Fruit fly (Drosophila melanogaster) whole organism, embryonic: Measurements from ENCODE around the gene cno.

ENCODE experiments used
- BEAF-32 ChIP-seq: fragments of 200-800 bp; sonication (Bioruptor generic); optimal IDR thresholded peaks from 3 replicates; lab custom pipeline; 2017; ENCODE audit warnings: missing biosample characterization, missing genetic modification characterization, mild to moderate bottlenecking, moderate library complexity, missing genetic modification reagents
- CG10431 ChIP-seq: fragments of 200-800 bp; sonication (Bioruptor generic); optimal IDR thresholded peaks from 3 replicates; lab custom pipeline; 2018; ENCODE audit warnings: missing biosample characterization, mild to moderate bottlenecking, missing genetic modification characterization
- CG10462 ChIP-seq: fragments of 200-800 bp; sonication (Bioruptor generic); optimal IDR thresholded peaks from 2 replicates; lab custom pipeline; 2016; ENCODE audit warnings: missing biosample characterization, missing genetic modification characterization
- CG12744 ChIP-seq: fragments of 200-800 bp; sonication (Bioruptor generic); optimal IDR thresholded peaks from 2 replicates; lab custom pipeline; 2016; ENCODE audit warnings: missing biosample characterization, missing genetic modification characterization
- CG13624 ChIP-seq: fragments of 200-800 bp; sonication (Bioruptor generic); optimal IDR thresholded peaks from 2 replicates; lab custom pipeline; 2016; ENCODE audit warnings: missing biosample characterization, missing genetic modification characterization
- CG15601 ChIP-seq: fragments of 200-800 bp; sonication (Bioruptor generic); optimal IDR thresholded peaks from 3 replicates; lab custom pipeline; 2019; ENCODE audit warnings: missing biosample characterization, mild to moderate bottlenecking, missing genetic modification characterization, moderate library complexity
- CG1647 ChIP-seq: fragments of 200-800 bp; sonication (Bioruptor generic); optimal IDR thresholded peaks from 3 replicates; lab custom pipeline; 2016; ENCODE audit warnings: missing biosample characterization, missing genetic modification characterization
- CG16813 ChIP-seq: fragments of 200-800 bp; sonication (Bioruptor generic); IDR thresholded peaks from 3 replicates; pipeline ENCODE4 v1.3.6; 2022; ENCODE audit warnings: missing biosample characterization, missing genetic modification characterization; ENCODE audit not compliant: partially characterized antibody
- CG17829 ChIP-seq: fragments of 200-800 bp; optimal IDR thresholded peaks from 2 replicates; lab custom pipeline; 2019; ENCODE audit warnings: missing biosample characterization, mild to moderate bottlenecking, missing genetic modification characterization, moderate library complexity
- CG18619 ChIP-seq: fragments of 200-800 bp; sonication (Bioruptor generic); optimal IDR thresholded peaks from 3 replicates; lab custom pipeline; 2017; ENCODE audit warnings: missing biosample characterization, mild to moderate bottlenecking, missing genetic modification characterization
- CG18764 ChIP-seq: fragments of 200-800 bp; sonication (Bioruptor generic); optimal IDR thresholded peaks from 3 replicates; lab custom pipeline; 2016; ENCODE audit warnings: missing biosample characterization, missing genetic modification characterization
- CG2712 ChIP-seq: fragments of 200-800 bp; optimal IDR thresholded peaks from 3 replicates; lab custom pipeline; 2019; ENCODE audit warnings: missing biosample characterization, mild to moderate bottlenecking, missing genetic modification characterization, moderate library complexity
- CG2889 ChIP-seq: fragments of 200-800 bp; sonication (Bioruptor generic); IDR thresholded peaks from 3 replicates; pipeline ENCODE4 v1.3.6; 2022; ENCODE audit warnings: missing biosample characterization, missing genetic modification characterization
- CG42726 ChIP-seq: fragments of 200-800 bp; sonication (Bioruptor generic); IDR thresholded peaks from 2 replicates; pipeline ENCODE4 v1.3.6; 2022; ENCODE audit warnings: missing biosample characterization, missing genetic modification characterization; ENCODE audit not compliant: partially characterized antibody
- CG6683 ChIP-seq: fragments of 200-800 bp; sonication (Bioruptor generic); optimal IDR thresholded peaks from 2 replicates; lab custom pipeline; 2017; ENCODE audit warnings: missing biosample characterization, mild to moderate bottlenecking, missing genetic modification characterization, missing genetic modification reagents
- CG6791 ChIP-seq: fragments of 200-800 bp; sonication (Bioruptor generic); IDR thresholded peaks from 3 replicates; pipeline ENCODE4 v1.3.6; 2022; ENCODE audit warnings: missing biosample characterization, missing genetic modification characterization; ENCODE audit not compliant: partially characterized antibody
- CG7556 ChIP-seq: fragments of 200-800 bp; sonication (Bioruptor generic); optimal IDR thresholded peaks from 2 replicates; lab custom pipeline; 2017; ENCODE audit warnings: missing biosample characterization, mild to moderate bottlenecking, missing genetic modification characterization
- CG8478 ChIP-seq: fragments of >200 bp; optimal IDR thresholded peaks from 2 replicates; lab custom pipeline; 2018
- Dek ChIP-seq: fragments of 200-800 bp; sonication (Bioruptor generic); optimal IDR thresholded peaks from 3 replicates; lab custom pipeline; 2019; ENCODE audit warnings: missing biosample characterization, mild to moderate bottlenecking, missing genetic modification characterization, moderate library complexity
- Dfd ChIP-seq, 2 experiments: fragments of >200 bp; optimal IDR thresholded peaks; 2 replicates each; lab custom pipeline; 2017; ENCODE audit warnings: missing biosample characterization in 2 of 2, missing genetic modification characterization in 2 of 2
- Dll ChIP-seq: fragments of 200-800 bp; sonication (Bioruptor generic); IDR thresholded peaks from 4 replicates; pipeline ENCODE4 v1.3.6; 2022; ENCODE audit warnings: missing biosample characterization, missing genetic modification characterization; ENCODE audit not compliant: partially characterized antibody
- Dp ChIP-seq: fragments of 200-800 bp; sonication (Bioruptor generic); optimal IDR thresholded peaks from 2 replicates; lab custom pipeline; 2018; ENCODE audit warnings: missing biosample characterization, mild to moderate bottlenecking, missing genetic modification characterization, moderate library complexity
- E2f1 ChIP-seq: fragments of 200-800 bp; sonication (Bioruptor generic); IDR thresholded peaks from 2 replicates; pipeline ENCODE4 v1.3.6; 2022; ENCODE audit warnings: missing biosample characterization, missing genetic modification characterization
- Fer3 ChIP-seq: fragments of 200-800 bp; sonication (Bioruptor generic); optimal IDR thresholded peaks from 2 replicates; lab custom pipeline; 2018; ENCODE audit warnings: missing biosample characterization, mild to moderate bottlenecking, missing genetic modification characterization, moderate library complexity
- Gug ChIP-seq: fragments of 200-800 bp; sonication (Bioruptor generic); IDR thresholded peaks from 4 replicates; pipeline ENCODE4 v1.3.6; 2022; ENCODE audit warnings: missing biosample characterization, missing genetic modification characterization
- H15 ChIP-seq: fragments of 200-800 bp; sonication (Bioruptor generic); IDR thresholded peaks from 3 replicates; pipeline ENCODE4 v1.3.6; 2022; ENCODE audit warnings: missing biosample characterization, missing genetic modification characterization
- HHEX ChIP-seq: fragments of 200-800 bp; sonication (Bioruptor generic); optimal IDR thresholded peaks from 3 replicates; lab custom pipeline; 2017; ENCODE audit warnings: missing biosample characterization, mild to moderate bottlenecking, missing genetic modification characterization, missing genetic modification reagents
- Hsf ChIP-seq: fragments of 200-800 bp; sonication (Bioruptor generic); optimal IDR thresholded peaks from 3 replicates; lab custom pipeline; 2016; ENCODE audit warnings: missing biosample characterization, missing genetic modification characterization
- Lim3 ChIP-seq: fragments of 200-800 bp; sonication (Bioruptor generic); IDR thresholded peaks from 2 replicates; pipeline ENCODE4 v1.3.6; 2022; ENCODE audit warnings: missing biosample characterization, missing genetic modification characterization
- Nf-YA ChIP-seq: fragments of 200-800 bp; sonication (Bioruptor generic); IDR thresholded peaks from 2 replicates; pipeline ENCODE4 v1.3.6; 2022; ENCODE audit warnings: missing biosample characterization, missing genetic modification characterization
- Poxn ChIP-seq: fragments of 200-800 bp; sonication (Bioruptor generic); IDR thresholded peaks from 2 replicates; pipeline ENCODE4 v1.3.6; 2022; ENCODE audit warnings: missing biosample characterization, missing genetic modification characterization
- Side ChIP-seq: fragments of 200-800 bp; sonication (Bioruptor generic); optimal IDR thresholded peaks from 2 replicates; lab custom pipeline; 2016; ENCODE audit warnings: missing biosample characterization, missing genetic modification characterization
- Sox100B ChIP-seq: fragments of 200-800 bp; sonication (Bioruptor generic); optimal IDR thresholded peaks from 3 replicates; lab custom pipeline; 2018; ENCODE audit warnings: missing biosample characterization, mild to moderate bottlenecking, missing genetic modification characterization
- Ssrp ChIP-seq: fragments of 200-800 bp; sonication (Bioruptor generic); optimal IDR thresholded peaks from 2 replicates; lab custom pipeline; 2018; ENCODE audit warnings: missing biosample characterization, mild to moderate bottlenecking, missing genetic modification characterization, moderate library complexity
- Trl ChIP-seq, 3 experiments: fragments of >200 bp in 2 of 3; fragments of 200-800 bp in 1 of 3; sonication (Bioruptor generic) in 1 of 3; optimal IDR thresholded peaks; 2 replicates in 1 of 3; 3 replicates in 2 of 3; lab custom pipeline; 2016 to 2017; ENCODE audit warnings: missing biosample characterization in 1 of 3, missing genetic modification characterization in 1 of 3
- chn ChIP-seq: fragments of 200-800 bp; sonication (Bioruptor generic); optimal IDR thresholded peaks from 2 replicates; lab custom pipeline; 2016; ENCODE audit warnings: missing biosample characterization, missing genetic modification characterization
- ems ChIP-seq: fragments of 200-800 bp; sonication (Bioruptor generic); optimal IDR thresholded peaks from 3 replicates; lab custom pipeline; 2016; ENCODE audit warnings: missing biosample characterization, missing genetic modification characterization
- gro ChIP-seq: fragments of 200-800 bp; sonication (Bioruptor generic); optimal IDR thresholded peaks from 2 replicates; lab custom pipeline; 2016; ENCODE audit warnings: missing biosample characterization, missing genetic modification characterization
- mam ChIP-seq: fragments of 200-800 bp; sonication (Bioruptor generic); optimal IDR thresholded peaks from 3 replicates; lab custom pipeline; 2016; ENCODE audit warnings: missing biosample characterization, missing genetic modification characterization
- mirr ChIP-seq: fragments of 200-800 bp; sonication (Bioruptor generic); optimal IDR thresholded peaks from 3 replicates; lab custom pipeline; 2018; ENCODE audit warnings: missing biosample characterization, mild to moderate bottlenecking, missing genetic modification characterization
- nerfin-2 ChIP-seq: fragments of 200-800 bp; sonication (Bioruptor generic); IDR thresholded peaks from 2 replicates; pipeline ENCODE4 v1.3.6; 2022; ENCODE audit warnings: missing biosample characterization, missing genetic modification characterization; ENCODE audit not compliant: partially characterized antibody
- nom ChIP-seq: fragments of 200-800 bp; sonication (Bioruptor generic); optimal IDR thresholded peaks from 2 replicates; lab custom pipeline; 2017; ENCODE audit warnings: missing biosample characterization, missing genetic modification characterization, mild to moderate bottlenecking, moderate library complexity, missing genetic modification reagents
- pum ChIP-seq: fragments of 200-800 bp; sonication (Bioruptor generic); optimal IDR thresholded peaks from 2 replicates; lab custom pipeline; 2016; ENCODE audit warnings: missing biosample characterization, missing genetic modification characterization
- rib ChIP-seq: fragments of 200-800 bp; sonication (Bioruptor generic); IDR thresholded peaks from 2 replicates; pipeline ENCODE4 v1.3.6; 2022; ENCODE audit warnings: missing biosample characterization, missing genetic modification characterization
- row ChIP-seq: fragments of 200-800 bp; sonication (Bioruptor generic); IDR thresholded peaks from 3 replicates; pipeline ENCODE4 v1.3.6; 2022; ENCODE audit warnings: missing biosample characterization, missing genetic modification characterization
- tgo ChIP-seq: fragments of 200-800 bp; sonication (Bioruptor generic); IDR thresholded peaks from 3 replicates; pipeline ENCODE4 v1.3.6; 2022; ENCODE audit warnings: missing biosample characterization, missing genetic modification characterization
- twi ChIP-seq: fragments of 200-800 bp; optimal IDR thresholded peaks from 2 replicates; lab custom pipeline; 2019; ENCODE audit warnings: missing biosample characterization, mild to moderate bottlenecking, missing genetic modification characterization, moderate library complexity
- vvl ChIP-seq: fragments of 200-800 bp; sonication (Bioruptor generic); IDR thresholded peaks from 2 replicates; pipeline ENCODE4 v1.3.6; 2022; ENCODE audit warnings: missing biosample characterization, missing genetic modification characterization
- yki ChIP-seq: fragments of >200 bp; optimal IDR thresholded peaks from 3 replicates; lab custom pipeline; 2018

cno gene

DNA sequence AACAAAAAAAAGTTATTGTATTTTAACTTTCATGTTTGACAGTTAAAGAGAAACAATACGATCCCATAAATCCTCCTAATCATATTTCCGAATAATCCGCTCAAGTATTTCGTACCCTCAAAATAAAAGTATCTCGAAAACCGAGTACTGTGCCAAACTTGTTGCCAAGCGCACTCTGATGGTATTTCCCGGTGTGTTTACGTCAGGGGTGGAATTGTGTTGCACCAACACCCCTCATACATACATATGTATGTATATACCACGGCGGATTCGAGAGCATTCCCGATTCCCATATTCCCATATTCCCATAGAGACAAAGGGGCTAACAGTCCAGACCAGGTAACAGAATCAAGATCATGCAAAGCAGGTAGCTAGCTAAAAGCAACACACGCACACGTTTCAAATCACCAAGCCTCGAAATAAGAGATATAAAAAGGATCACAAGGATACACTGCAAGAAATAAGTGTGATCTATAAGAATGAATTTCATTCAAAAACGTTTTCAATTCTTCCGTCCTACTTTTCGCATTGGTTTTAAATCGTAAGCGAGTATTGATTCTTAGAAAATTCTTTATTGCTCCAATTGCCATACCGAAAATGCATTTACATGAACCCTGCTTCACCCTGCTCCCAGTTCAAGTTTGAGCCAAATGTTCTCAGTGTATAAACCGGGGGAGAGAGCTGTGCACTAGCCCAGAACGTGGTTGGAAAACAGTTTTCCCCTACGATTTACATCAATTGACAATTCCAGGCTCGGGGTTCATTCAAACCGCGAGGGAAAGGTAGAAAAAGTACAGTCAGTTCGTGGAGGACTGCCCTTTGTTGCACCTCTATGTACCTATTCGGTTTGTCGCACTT, 5.1 kb downstream of the cno start:
- TF ChIP-seq BEAF-32 (GFP tag; lab: Kevin White, UChicago) (no peak), Nf-YA (GFP tag; lab: Robert Waterston, UW) (no peak), Dek (tag; lab: Kevin White, UChicago) (no peak), twi (peak; percentile 84), E2f1 (GFP tag; lab: Robert Waterston, UW) (no peak; the same call in 1 of the 2 replicates), CG7556 (peak; percentile 78), nerfin-2 (no peak), CG15601 (tag; lab: Kevin White, UChicago) (peak; percentile 65), nom (peak; percentile 16), Side (GFP tag; lab: Kevin White, UChicago) (peak; percentile 79), chn (GFP tag; lab: Kevin White, UChicago) (peak; percentile 91), CG12744 (GFP tag; lab: Kevin White, UChicago) (peak; percentile 42), gro (no peak), CG2712 (tag; lab: Kevin White, UChicago) (peak; percentile 95), tgo (peak; percentile 32; the same call in 1 of the 3 replicates), yki (lab: Kevin White, UChicago) (no peak), CG42726 (no peak), CG10462 (GFP tag; lab: Kevin White, UChicago) (peak; percentile 71), pum (peak; percentile 85), HHEX (GFP tag; lab: Kevin White, UChicago) (peak; percentile 24), Dp (no peak), CG6683 (no peak), Dfd (GFP tag; optimal IDR thresholded peaks at IDR 0.05; lab: Kevin White, UChicago) (no peak), Ssrp (tag; lab: Kevin White, UChicago) (peak; percentile 79), CG1647 (peak; percentile 51), ems (GFP tag; lab: Kevin White, UChicago) (peak; percentile 63), Lim3 (no peak), CG13624 (GFP tag; lab: Kevin White, UChicago) (peak; percentile 58), CG18619 (GFP tag; lab: Kevin White, UChicago) (peak; percentile 38), CG2889 (GFP tag; lab: Robert Waterston, UW) (no peak), Fer3 (tag; lab: Kevin White, UChicago) (no peak), CG18764 (GFP tag; lab: Kevin White, UChicago) (peak; percentile 67), CG16813 (GFP tag; lab: Robert Waterston, UW) (no peak), row (peak; percentile 87), CG10431 (GFP tag; lab: Kevin White, UChicago) (peak; percentile 33), rib (GFP tag; lab: Robert Waterston, UW) (no peak), Hsf (GFP tag; lab: Kevin White, UChicago) (peak; percentile 81), Trl (optimal IDR thresholded peaks at IDR 0.05; lab: Kevin White, UChicago) (no peak), Trl (GFP tag; optimal IDR thresholded peaks at IDR 0.05; lab: Kevin White, UChicago) (peak; percentile 84), Poxn (GFP tag; lab: Robert Waterston, UW) (no peak), Gug (peak; percentile 64; the same call in 2 of the 4 replicates), Dll (GFP tag; lab: Robert Waterston, UW) (no peak), CG6791 (GFP tag; lab: Robert Waterston, UW) (peak; percentile 43; the same call in 2 of the 3 replicates), CG17829 (peak; percentile 94), mirr (no peak), vvl (GFP tag; lab: Robert Waterston, UW) (peak; percentile 76), H15 (peak; percentile 60; the same call in 1 of the 3 replicates), mam (peak; percentile 3), Sox100B (GFP tag; lab: Kevin White, UChicago) (peak; percentile 56), CG8478 (no peak)
